Fruit fly (Drosophila melanogaster) whole organism, embryonic: Measurements from ENCODE around the gene PolA1.

ENCODE experiments used
- Adf1 ChIP-seq: fragments of 200-800 bp; sonication (Bioruptor generic); IDR thresholded peaks from 2 replicates; pipeline ENCODE4 v1.3.6; 2022; ENCODE audit warnings: missing biosample characterization, missing genetic modification characterization
- Atf3 ChIP-seq: fragments of 200-800 bp; sonication (Bioruptor generic); optimal IDR thresholded peaks from 3 replicates; lab custom pipeline; 2016; ENCODE audit warnings: missing biosample characterization, missing genetic modification characterization
- Bdp1 ChIP-seq: fragments of 200-800 bp; sonication (Bioruptor generic); optimal IDR thresholded peaks from 3 replicates; lab custom pipeline; 2016; ENCODE audit warnings: missing biosample characterization, missing genetic modification characterization
- Blimp-1 ChIP-seq: fragments of 200-800 bp; sonication (Bioruptor generic); optimal IDR thresholded peaks from 3 replicates; lab custom pipeline; 2018; ENCODE audit warnings: missing biosample characterization, missing genetic modification characterization, mild to moderate bottlenecking, moderate library complexity, missing genetic modification reagents
- CG10147 ChIP-seq: fragments of 200-800 bp; sonication (Bioruptor generic); optimal IDR thresholded peaks from 2 replicates; lab custom pipeline; 2019; ENCODE audit warnings: missing biosample characterization, mild to moderate bottlenecking, missing genetic modification characterization, moderate library complexity
- CG10267 ChIP-seq: fragments of 200-800 bp; sonication (Bioruptor generic); optimal IDR thresholded peaks from 2 replicates; lab custom pipeline; 2018; ENCODE audit warnings: missing biosample characterization, mild to moderate bottlenecking, missing genetic modification characterization, moderate library complexity
- CG10366 ChIP-seq: fragments of 200-800 bp; sonication (Bioruptor generic); IDR thresholded peaks from 2 replicates; pipeline ENCODE4 v1.3.6; 2022; ENCODE audit warnings: missing biosample characterization, missing genetic modification characterization
- CG10959 ChIP-seq: fragments of 200-800 bp; sonication (Bioruptor generic); IDR thresholded peaks from 2 replicates; pipeline ENCODE4 v1.3.6; 2022; ENCODE audit warnings: missing biosample characterization, missing genetic modification characterization
- CG10979 ChIP-seq: fragments of 200-800 bp; sonication (Bioruptor generic); optimal IDR thresholded peaks from 2 replicates; lab custom pipeline; 2018; ENCODE audit warnings: missing biosample characterization, mild to moderate bottlenecking, missing genetic modification characterization, moderate library complexity
- CG11093 ChIP-seq: fragments of 200-800 bp; sonication (Bioruptor generic); IDR thresholded peaks from 3 replicates; pipeline ENCODE4 v1.3.6; 2022; ENCODE audit warnings: missing biosample characterization, missing genetic modification characterization
- CG11504 ChIP-seq: fragments of 200-800 bp; sonication (Bioruptor generic); optimal IDR thresholded peaks from 3 replicates; lab custom pipeline; 2019; ENCODE audit warnings: missing biosample characterization, mild to moderate bottlenecking, missing genetic modification characterization, moderate library complexity
- CG12219 ChIP-seq: fragments of 200-800 bp; sonication (Bioruptor generic); optimal IDR thresholded peaks from 3 replicates; lab custom pipeline; 2018; ENCODE audit warnings: missing biosample characterization, mild to moderate bottlenecking, missing genetic modification characterization
- CG13894 ChIP-seq: fragments of 200-800 bp; sonication (Bioruptor generic); optimal IDR thresholded peaks from 3 replicates; lab custom pipeline; 2018; ENCODE audit warnings: missing biosample characterization, mild to moderate bottlenecking, missing genetic modification characterization, moderate library complexity
- CG14441 ChIP-seq: fragments of 200-800 bp; sonication (Bioruptor generic); IDR thresholded peaks from 2 replicates; pipeline ENCODE4 v1.3.6; 2022; ENCODE audit warnings: missing biosample characterization, missing genetic modification characterization
- CG15514 ChIP-seq: fragments of 200-800 bp; sonication (Bioruptor generic); optimal IDR thresholded peaks from 3 replicates; lab custom pipeline; 2017; ENCODE audit warnings: missing biosample characterization, missing genetic modification characterization, mild to moderate bottlenecking, moderate library complexity, missing genetic modification reagents
- CG18619 ChIP-seq: fragments of 200-800 bp; sonication (Bioruptor generic); optimal IDR thresholded peaks from 3 replicates; lab custom pipeline; 2017; ENCODE audit warnings: missing biosample characterization, mild to moderate bottlenecking, missing genetic modification characterization
- CG2129 ChIP-seq: fragments of 200-800 bp; sonication (Bioruptor generic); IDR thresholded peaks from 2 replicates; pipeline ENCODE4 v1.3.6; 2022; ENCODE audit warnings: missing biosample characterization, missing genetic modification characterization; ENCODE audit not compliant: partially characterized antibody
- CG2199 ChIP-seq: fragments of 200-800 bp; sonication (Bioruptor generic); IDR thresholded peaks from 3 replicates; pipeline ENCODE4 v1.3.6; 2022; ENCODE audit warnings: missing biosample characterization, missing genetic modification characterization
- CG4730 ChIP-seq: fragments of 200-800 bp; sonication (Bioruptor generic); IDR thresholded peaks from 2 replicates; pipeline ENCODE4 v1.3.6; 2022; ENCODE audit warnings: missing biosample characterization, missing genetic modification characterization
- CG5245 ChIP-seq: fragments of 200-800 bp; sonication (Bioruptor generic); optimal IDR thresholded peaks from 3 replicates; lab custom pipeline; 2016; ENCODE audit warnings: missing biosample characterization, missing genetic modification characterization
- CG6272 ChIP-seq: fragments of 200-800 bp; sonication (Bioruptor generic); IDR thresholded peaks from 2 replicates; pipeline ENCODE4 v1.3.6; 2022; ENCODE audit warnings: missing biosample characterization, missing genetic modification characterization
- CG6854 ChIP-seq: fragments of 200-800 bp; sonication (Bioruptor generic); optimal IDR thresholded peaks from 3 replicates; lab custom pipeline; 2017; ENCODE audit warnings: missing biosample characterization, mild to moderate bottlenecking, missing genetic modification characterization
- CG8924 ChIP-seq: fragments of 200-800 bp; optimal IDR thresholded peaks from 3 replicates; lab custom pipeline; 2019; ENCODE audit warnings: missing biosample characterization, mild to moderate bottlenecking, missing genetic modification characterization, moderate library complexity
- CkIIα-i1 ChIP-seq: fragments of 200-800 bp; sonication (Bioruptor generic); IDR thresholded peaks from 2 replicates; pipeline ENCODE4 v1.3.6; 2022; ENCODE audit warnings: missing biosample characterization, missing genetic modification characterization
- E2f1 ChIP-seq: fragments of 200-800 bp; sonication (Bioruptor generic); IDR thresholded peaks from 2 replicates; pipeline ENCODE4 v1.3.6; 2022; ENCODE audit warnings: missing biosample characterization, missing genetic modification characterization
- H15 ChIP-seq: fragments of 200-800 bp; sonication (Bioruptor generic); IDR thresholded peaks from 3 replicates; pipeline ENCODE4 v1.3.6; 2022; ENCODE audit warnings: missing biosample characterization, missing genetic modification characterization
- H2.0 ChIP-seq: fragments of 200-800 bp; sonication (Bioruptor generic); IDR thresholded peaks from 2 replicates; pipeline ENCODE4 v1.3.6; 2022; ENCODE audit warnings: missing biosample characterization, missing genetic modification characterization
- HLHmδ ChIP-seq: fragments of 200-800 bp; sonication (Bioruptor generic); optimal IDR thresholded peaks from 2 replicates; lab custom pipeline; 2018; ENCODE audit warnings: missing biosample characterization, mild to moderate bottlenecking, missing genetic modification characterization, moderate library complexity
- Ravus ChIP-seq: fragments of 200-800 bp; sonication (Bioruptor generic); IDR thresholded peaks from 2 replicates; pipeline ENCODE4 v1.3.6; 2022; ENCODE audit warnings: missing biosample characterization, missing genetic modification characterization
- YL-1 ChIP-seq: fragments of 200-800 bp; sonication (Bioruptor generic); optimal IDR thresholded peaks from 3 replicates; lab custom pipeline; 2017; ENCODE audit warnings: missing biosample characterization, mild to moderate bottlenecking, missing genetic modification characterization
- bab2 ChIP-seq: fragments of 200-800 bp; sonication (Bioruptor generic); optimal IDR thresholded peaks from 2 replicates; lab custom pipeline; 2016; ENCODE audit warnings: missing biosample characterization, missing genetic modification characterization
- da ChIP-seq: fragments of 200-800 bp; sonication (Bioruptor generic); optimal IDR thresholded peaks from 2 replicates; lab custom pipeline; 2016; ENCODE audit warnings: missing biosample characterization, missing genetic modification characterization
- emc ChIP-seq: fragments of 200-800 bp; sonication (Bioruptor generic); optimal IDR thresholded peaks from 2 replicates; lab custom pipeline; 2016; ENCODE audit warnings: missing biosample characterization, missing genetic modification characterization
- eve ChIP-seq, 2 experiments: fragments of >200 bp; optimal IDR thresholded peaks; 2 replicates each; lab custom pipeline; 2017; ENCODE audit warnings: missing biosample characterization in 2 of 2, missing genetic modification characterization in 2 of 2
- gcm ChIP-seq: fragments of 200-800 bp; sonication (Bioruptor generic); optimal IDR thresholded peaks from 2 replicates; lab custom pipeline; 2019; ENCODE audit warnings: missing biosample characterization, mild to moderate bottlenecking, missing genetic modification characterization, moderate library complexity
- gcm2 ChIP-seq: fragments of 200-800 bp; sonication (Bioruptor generic); optimal IDR thresholded peaks from 2 replicates; lab custom pipeline; 2016; ENCODE audit warnings: missing biosample characterization, missing genetic modification characterization
- inv ChIP-seq: fragments of 200-800 bp; sonication (Bioruptor generic); IDR thresholded peaks from 2 replicates; pipeline ENCODE4 v1.3.6; 2022; ENCODE audit warnings: missing biosample characterization, missing genetic modification characterization; ENCODE audit not compliant: partially characterized antibody
- lov ChIP-seq, 2 experiments: fragments of 200-800 bp in 1 of 2; fragments of >200 bp in 1 of 2; sonication (Bioruptor generic) in 1 of 2; IDR thresholded peaks in 1 of 2; optimal IDR thresholded peaks in 1 of 2; 2 replicates in 1 of 2; 3 replicates in 1 of 2; pipeline versions ENCODE4 v1.3.6 to Lab custom; 2017 to 2022; ENCODE audit warnings: missing biosample characterization in 1 of 2, missing genetic modification characterization in 1 of 2
- maf-S ChIP-seq: fragments of 200-800 bp; sonication (Bioruptor generic); optimal IDR thresholded peaks from 2 replicates; lab custom pipeline; 2016; ENCODE audit warnings: missing biosample characterization, missing genetic modification characterization
- nom ChIP-seq: fragments of 200-800 bp; sonication (Bioruptor generic); optimal IDR thresholded peaks from 2 replicates; lab custom pipeline; 2017; ENCODE audit warnings: missing biosample characterization, missing genetic modification characterization, mild to moderate bottlenecking, moderate library complexity, missing genetic modification reagents
- pfk ChIP-seq: fragments of 200-800 bp; sonication (Bioruptor generic); optimal IDR thresholded peaks from 2 replicates; lab custom pipeline; 2018; ENCODE audit warnings: missing biosample characterization, mild to moderate bottlenecking, missing genetic modification characterization, moderate library complexity
- row ChIP-seq: fragments of 200-800 bp; sonication (Bioruptor generic); IDR thresholded peaks from 3 replicates; pipeline ENCODE4 v1.3.6; 2022; ENCODE audit warnings: missing biosample characterization, missing genetic modification characterization
- sc ChIP-seq, 3 experiments: fragments of >200 bp in 2 of 3; fragments of 200-800 bp in 1 of 3; sonication (Bioruptor generic) in 1 of 3; optimal IDR thresholded peaks; 2 replicates in 2 of 3; 3 replicates in 1 of 3; lab custom pipeline; 2017; ENCODE audit warnings: mild to moderate bottlenecking in 1 of 3, missing biosample characterization in 1 of 3, missing genetic modification characterization in 1 of 3, missing genetic modification reagents in 1 of 3
- sd ChIP-seq: fragments of 200-800 bp; sonication (Bioruptor generic); optimal IDR thresholded peaks from 3 replicates; lab custom pipeline; 2018; ENCODE audit warnings: missing biosample characterization, mild to moderate bottlenecking, missing genetic modification characterization, moderate library complexity
- sens ChIP-seq: fragments of 200-800 bp; sonication (Bioruptor generic); peaks from one replicate; lab custom pipeline; 2016; ENCODE audit warnings: missing biosample characterization, missing genetic modification characterization
- sqz ChIP-seq: fragments of 200-800 bp; sonication (Bioruptor generic); optimal IDR thresholded peaks from 3 replicates; lab custom pipeline; 2018; ENCODE audit warnings: missing biosample characterization, mild to moderate bottlenecking, missing genetic modification characterization
- tio ChIP-seq: fragments of 200-800 bp; sonication (Bioruptor generic); optimal IDR thresholded peaks from 2 replicates; lab custom pipeline; 2017; ENCODE audit warnings: missing biosample characterization, missing genetic modification characterization, inconsistent platforms
- unc-4 ChIP-seq: fragments of 200-800 bp; sonication (Bioruptor generic); IDR thresholded peaks from 2 replicates; pipeline ENCODE4 v1.3.6; 2022; ENCODE audit warnings: missing biosample characterization, missing genetic modification characterization; ENCODE audit not compliant: partially characterized antibody
- zf30C ChIP-seq: fragments of 200-800 bp; sonication (Bioruptor generic); optimal IDR thresholded peaks from 3 replicates; lab custom pipeline; 2018; ENCODE audit warnings: missing biosample characterization, mild to moderate bottlenecking, missing genetic modification characterization

Gene PolA1

dm6 chr3R:21635975-21636678 lies 35.4 kb downstream of the PolA1 start (continued):
- no peak for TF ChIP-seq da (GFP tag; lab: Kevin White, UChicago)
- peak; percentile 16 for TF ChIP-seq sqz (GFP tag; lab: Kevin White, UChicago)
- no peak for TF ChIP-seq sc (optimal IDR thresholded peaks at IDR 0.05; lab: Kevin White, UChicago)
- no peak for TF ChIP-seq sc (GFP tag; optimal IDR thresholded peaks at IDR 0.05; lab: Kevin White, UChicago)
- TF ChIP-seq CG12219 (GFP tag; lab: Kevin White, UChicago): no peak
- no peak for TF ChIP-seq gcm2 (GFP tag; lab: Kevin White, UChicago)
- TF ChIP-seq unc-4 (GFP tag; lab: Robert Waterston, UW): no peak
- TF ChIP-seq CG10366: no peak
- TF ChIP-seq YL-1 (GFP tag; lab: Kevin White, UChicago): no peak
- TF ChIP-seq Blimp-1 (GFP tag; lab: Kevin White, UChicago): peak; percentile 56
- TF ChIP-seq sens (GFP tag; lab: Kevin White, UChicago): peak; percentile 30
- peak; percentile 46; the same call in 1 of the 2 replicates for TF ChIP-seq Adf1 (GFP tag; lab: Robert Waterston, UW)
- TF ChIP-seq nom (GFP tag; lab: Kevin White, UChicago): no peak
- TF ChIP-seq CG5245 (GFP tag; lab: Kevin White, UChicago): no peak
- no peak for TF ChIP-seq CG6272
- TF ChIP-seq row (GFP tag; lab: Robert Waterston, UW): 0 out of 3 replicates have a peak, but pooled peaks have one; percentile 13
- TF ChIP-seq CG11093 (GFP tag; lab: Robert Waterston, UW): no peak
- peak; percentile 12 for TF ChIP-seq CG11504 (tag; lab: Kevin White, UChicago)
- no peak for TF ChIP-seq Bdp1
- TF ChIP-seq CG10959: no peak
- TF ChIP-seq CG10147 (GFP tag; lab: Kevin White, UChicago): no peak
- 0 out of 3 replicates have a peak, but pooled peaks have one; percentile 17 for TF ChIP-seq CG2199 (GFP tag; lab: Robert Waterston, UW)
- TF ChIP-seq H15 (GFP tag; lab: Robert Waterston, UW): no peak
- TF ChIP-seq CG10267 (tag; lab: Kevin White, UChicago): no peak
- no peak for TF ChIP-seq CG2129 (GFP tag; lab: Robert Waterston, UW)
- TF ChIP-seq emc (GFP tag; lab: Kevin White, UChicago): no peak
- TF ChIP-seq Ravus: no peak
- TF ChIP-seq CG14441: no peak
- no peak for TF ChIP-seq CG6854 (GFP tag; lab: Kevin White, UChicago)
- peak; percentile 16 for TF ChIP-seq tio
- no peak for TF ChIP-seq Atf3
- no peak for TF ChIP-seq CG8924 (tag; lab: Kevin White, UChicago)
- no peak for TF ChIP-seq eve (GFP tag; optimal IDR thresholded peaks at IDR 0.05; lab: Kevin White, UChicago)
- no peak for TF ChIP-seq lov (optimal IDR thresholded peaks at IDR 0.05; lab: Kevin White, UChicago)
- TF ChIP-seq lov (GFP tag; IDR thresholded peaks at IDR 0.05; lab: Robert Waterston, UW): no peak
- TF ChIP-seq CG13894: peak; percentile 8
- peak; percentile 37; the same call in 1 of the 2 replicates for TF ChIP-seq E2f1 (GFP tag; lab: Robert Waterston, UW)
- no peak for TF ChIP-seq gcm (GFP tag; lab: Kevin White, UChicago)
- no peak for TF ChIP-seq bab2 (GFP tag; lab: Kevin White, UChicago)
- TF ChIP-seq CG4730 (GFP tag; lab: Robert Waterston, UW): no peak
- no peak for TF ChIP-seq inv (GFP tag; lab: Robert Waterston, UW)
- no peak for TF ChIP-seq HLHmδ (GFP tag; lab: Kevin White, UChicago)
- no peak for TF ChIP-seq H2.0 (GFP tag; lab: Robert Waterston, UW)
- TF ChIP-seq pfk (GFP tag; lab: Kevin White, UChicago): peak; percentile 21
- no peak for TF ChIP-seq CG18619
- peak; percentile 36 for TF ChIP-seq CG10979 (tag; lab: Kevin White, UChicago)
- no peak for TF ChIP-seq maf-S (GFP tag; lab: Kevin White, UChicago)
- no peak for TF ChIP-seq CG15514
- TF ChIP-seq zf30C (GFP tag; lab: Kevin White, UChicago): peak; percentile 47
- no peak for TF ChIP-seq CkIIα-i1 (GFP tag; lab: Robert Waterston, UW)
- peak; percentile 19 for TF ChIP-seq sd (tag; lab: Kevin White, UChicago)
